Worm (Caenorhabditis elegans): ENCODE measurements around the gene F19G12.11.

Gene F19G12.11

DNA sequence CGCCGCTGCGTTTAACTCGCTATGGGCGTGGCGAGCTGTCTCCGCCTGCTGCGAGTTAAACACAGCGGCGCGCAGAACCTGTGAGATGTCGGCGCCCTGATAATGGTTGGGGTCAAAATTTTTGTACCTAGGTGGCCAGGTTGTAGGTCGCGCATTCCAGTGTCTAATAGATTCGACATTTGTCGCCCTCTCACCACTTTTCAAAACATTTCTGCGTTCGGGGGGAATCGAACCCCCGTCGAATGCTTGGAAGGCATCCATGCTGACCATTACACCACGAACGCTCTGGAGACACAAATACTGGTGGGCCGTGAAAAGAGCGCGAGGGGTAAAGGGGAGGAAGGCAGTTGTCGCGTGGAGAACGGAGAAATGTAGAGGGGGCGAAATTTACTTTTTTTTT, 46.9 kb downstream of the F19G12.11 start (continued):
- TF ChIP-seq egl-43 (GFP tag; IDR thresholded peaks at IDR 0.05) (peak; percentile 96), nhr-42 (GFP tag; IDR thresholded peaks at IDR 0.05) (peak; percentile 90), zip-11 (GFP tag; IDR thresholded peaks at IDR 0.05) (0 out of 2 replicates have a peak, but pooled peaks have one; percentile 43), fkh-10 (GFP tag; optimal IDR thresholded peaks at IDR 0.05) (no peak), dmd-9 (GFP tag; IDR thresholded peaks at IDR 0.05) (peak; percentile 91), F44E2.7 (GFP tag; IDR thresholded peaks at IDR 0.05) (peak; percentile 89; the same call in 1 of the 2 replicates), dmd-6 (GFP tag; IDR thresholded peaks at IDR 0.05) (peak; percentile 77), vab-7 (GFP tag; IDR thresholded peaks at IDR 0.05) (peak; percentile 88), snpc-4 (tag; optimal IDR thresholded peaks at IDR 0.05) (peak; percentile 2), dpl-1 (GFP tag; optimal IDR thresholded peaks at IDR 0.05) (peak; percentile 4), aha-1 (tag) (no peak), duxl-1 (tag; optimal IDR thresholded peaks at IDR 0.05; ENCODE audit: poor library complexity) (peak; percentile 83), ctbp-1 (GFP tag; IDR thresholded peaks at IDR 0.05) (peak; percentile 78), madf-5 (GFP tag; IDR thresholded peaks at IDR 0.05) (0 out of 4 replicates have a peak, but pooled peaks have one; percentile 58 to 59), unc-130 (GFP tag; optimal IDR thresholded peaks at IDR 0.05) (peak; percentile 6), zag-1 (tag; optimal IDR thresholded peaks at IDR 0.05) (no peak), nhr-6 (tag; optimal IDR thresholded peaks at IDR 0.05) (no peak), ceh-62 (tag; optimal IDR thresholded peaks at IDR 0.05) (no peak), F49E8.2 (tag; optimal IDR thresholded peaks at IDR 0.05; ENCODE audit: borderline replicate concordance) (peak; percentile 43), zip-2 (tag; optimal IDR thresholded peaks at IDR 0.05) (peak; percentile 71), aly-2 (tag; optimal IDR thresholded peaks at IDR 0.05) (no peak), daf-19 (GFP tag; conservative IDR thresholded peaks at IDR 0.05) (no peak), mxl-2 (GFP tag; conservative IDR thresholded peaks at IDR 0.05) (peak; percentile 81), D1046.2 (GFP tag; IDR thresholded peaks at IDR 0.05) (0 out of 2 replicates have a peak, but pooled peaks have one; percentile 67), F37D6.2 (tag; optimal IDR thresholded peaks at IDR 0.05) (peak; percentile 75), hlh-30 (tag; optimal IDR thresholded peaks at IDR 0.05; ENCODE audit: insufficient read depth) (peak; percentile 55), daf-8 (GFP tag; IDR thresholded peaks at IDR 0.05) (no peak), unc-62 (GFP tag; optimal IDR thresholded peaks at IDR 0.05 in 1 of 2) (peak in 1 of 2 experiments; percentile 47), unc-62 (tag; optimal IDR thresholded peaks at IDR 0.05) (no peak), pha-4 (GFP tag; IDR thresholded peaks at IDR 0.05) (peak; percentile 84), pha-4 (tag; optimal IDR thresholded peaks at IDR 0.05) (no peak), set-16 (GFP tag; IDR thresholded peaks at IDR 0.05) (peak; percentile 79), zfp-3 (GFP tag; conservative IDR thresholded peaks at IDR 0.05) (peak; percentile 56; the same call in 1 of the 2 replicates), lin-29 (GFP tag; IDR thresholded peaks at IDR 0.05) (peak; percentile 77), nhr-76 (tag; optimal IDR thresholded peaks at IDR 0.05) (no peak), snpc-1.2 (GFP tag; IDR thresholded peaks at IDR 0.05) (peak; percentile 74), nhr-77 (tag; optimal IDR thresholded peaks at IDR 0.05) (peak; percentile 30), attf-4 (tag; optimal IDR thresholded peaks at IDR 0.05) (no peak), lsy-2 (tag; optimal IDR thresholded peaks at IDR 0.05) (peak; percentile 3 to 48), unc-39 (tag; optimal IDR thresholded peaks at IDR 0.05) (no peak), T20F7.1 (GFP tag; optimal IDR thresholded peaks at IDR 0.05) (no peak), arid-1 (GFP tag; conservative IDR thresholded peaks at IDR 0.05) (peak; percentile 87), mes-2 (tag; optimal IDR thresholded peaks at IDR 0.05; ENCODE audit: poor library complexity, severe bottlenecking) (peak; percentile 83), ceh-82 (tag; optimal IDR thresholded peaks at IDR 0.05) (no peak), madf-9 (GFP tag; conservative IDR thresholded peaks at IDR 0.05) (peak; percentile 73; the same call in 1 of the 2 replicates), nhr-11 (tag; optimal IDR thresholded peaks at IDR 0.05) (peak; percentile 35), tag-97 (GFP tag; IDR thresholded peaks at IDR 0.05) (no peak), gei-8 (GFP tag; optimal IDR thresholded peaks at IDR 0.05) (peak; percentile 18), saeg-2 (GFP tag; IDR thresholded peaks at IDR 0.05) (no peak), lin-39 (tag; optimal IDR thresholded peaks at IDR 0.05) (no peak), lim-7 (GFP tag; IDR thresholded peaks at IDR 0.05) (peak; percentile 88), Y48G9A.11 (GFP tag; IDR thresholded peaks at IDR 0.05) (peak; percentile 73)
